Worm (Caenorhabditis elegans) whole organism, L3 larva: ENCODE results near the gene wrt-10.

Experiments
- R02D3.7 ChIP-seq: fragments of 150-350 bp; optimal IDR thresholded peaks from 2 replicates; lab custom pipeline; 2014; ENCODE audit warnings: missing biosample characterization, missing genetic modification characterization
- ZK546.5 ChIP-seq: sonication (generic microtip); optimal IDR thresholded peaks from 2 replicates; lab custom pipeline; 2017; ENCODE audit warnings: missing biosample characterization, missing genetic modification characterization
- aly-2 ChIP-seq: fragments of 150-350 bp; optimal IDR thresholded peaks from 2 replicates; lab custom pipeline; 2014; ENCODE audit warnings: missing biosample characterization, missing genetic modification characterization
- ama-1 ChIP-seq: fragments of 150-350 bp; optimal IDR thresholded peaks from 2 replicates; lab custom pipeline; 2018
- ceh-16 ChIP-seq: sonication (generic microtip); optimal IDR thresholded peaks from 2 replicates; lab custom pipeline; 2017; ENCODE audit warnings: missing biosample characterization, missing genetic modification characterization
- ceh-28 ChIP-seq: fragments of 150-350 bp; optimal IDR thresholded peaks from 2 replicates; lab custom pipeline; 2014; ENCODE audit warnings: missing biosample characterization, missing genetic modification reagents, missing genetic modification characterization
- ceh-82 ChIP-seq: fragments of 150-350 bp; optimal IDR thresholded peaks from 2 replicates; lab custom pipeline; 2014; ENCODE audit warnings: missing biosample characterization, missing genetic modification characterization
- ceh-9 ChIP-seq: sonication (generic microtip); optimal IDR thresholded peaks from 2 replicates; lab custom pipeline; 2018; ENCODE audit warnings: missing biosample characterization, missing genetic modification characterization
- daf-12 ChIP-seq: fragments of 150-350 bp; optimal IDR thresholded peaks from 2 replicates; lab custom pipeline; 2014; ENCODE audit warnings: missing biosample characterization, missing genetic modification reagents, missing genetic modification characterization
- egl-27 ChIP-seq: sonication (generic microtip); optimal IDR thresholded peaks from 4 replicates; lab custom pipeline; 2017; ENCODE audit warnings: missing biosample characterization, missing genetic modification reagents, missing genetic modification characterization
- egl-5 ChIP-seq: fragments of 150-350 bp; optimal IDR thresholded peaks from 2 replicates; lab custom pipeline; 2017; ENCODE audit warnings: missing biosample characterization, missing genetic modification reagents, missing genetic modification characterization, inconsistent platforms
- elt-1 ChIP-seq: fragments of 150-350 bp; optimal IDR thresholded peaks from 2 replicates; lab custom pipeline; 2014; ENCODE audit warnings: missing biosample characterization, missing genetic modification characterization
- elt-2 ChIP-seq: sonication (generic microtip); optimal IDR thresholded peaks from 2 replicates; lab custom pipeline; 2016; ENCODE audit warnings: missing genetic modification reagents, mild to moderate bottlenecking, missing genetic modification characterization, missing compliant biosample characterization
- elt-3 ChIP-seq, 3 experiments: fragments of 150-350 bp in 1 of 3; sonication (generic microtip) in 2 of 3; optimal IDR thresholded peaks; 2 replicates in 2 of 3; 4 replicates in 1 of 3; lab custom pipeline; 2014 to 2017; ENCODE audit warnings: missing biosample characterization in 3 of 3, missing genetic modification characterization in 3 of 3
- eor-1 ChIP-seq, 2 experiments: fragments of 150-350 bp; optimal IDR thresholded peaks; 2 replicates each; lab custom pipeline; 2014 to 2018; ENCODE audit warnings: missing biosample characterization in 2 of 2, missing genetic modification characterization in 2 of 2
- fkh-10 ChIP-seq: sonication (generic microtip); optimal IDR thresholded peaks from 2 replicates; lab custom pipeline; 2017; ENCODE audit warnings: missing biosample characterization, missing genetic modification reagents, missing genetic modification characterization
- fos-1 ChIP-seq: fragments of 150-350 bp; optimal IDR thresholded peaks from 2 replicates; lab custom pipeline; 2014; ENCODE audit warnings: missing biosample characterization, missing genetic modification characterization
- jun-1 ChIP-seq: fragments of 150-350 bp; optimal IDR thresholded peaks from 2 replicates; lab custom pipeline; 2014; ENCODE audit warnings: missing biosample characterization, missing genetic modification reagents, missing genetic modification characterization
- lin-15B ChIP-seq: fragments of 150-350 bp; optimal IDR thresholded peaks from 2 replicates; lab custom pipeline; 2014; ENCODE audit warnings: missing biosample characterization, missing genetic modification characterization
- mdl-1 ChIP-seq: fragments of 150-350 bp; optimal IDR thresholded peaks from 2 replicates; lab custom pipeline; 2014; ENCODE audit warnings: missing biosample characterization, missing genetic modification characterization
- mml-1 ChIP-seq: fragments of 150-350 bp; sonication (generic microtip); optimal IDR thresholded peaks from 3 replicates; lab custom pipeline; 2014; ENCODE audit warnings: missing biosample characterization, missing genetic modification characterization
- nfya-1 ChIP-seq: sonication (generic microtip); optimal IDR thresholded peaks from 2 replicates; lab custom pipeline; 2017; ENCODE audit warnings: missing genetic modification characterization, mild to moderate bottlenecking, missing compliant biosample characterization, antibody characterized with exemption, moderate library complexity; ENCODE audit not compliant: insufficient read depth
- nhr-11 ChIP-seq: fragments of 150-350 bp; optimal IDR thresholded peaks from 2 replicates; lab custom pipeline; 2014; ENCODE audit warnings: missing biosample characterization, missing genetic modification characterization
- nhr-12 ChIP-seq: fragments of 150-350 bp; optimal IDR thresholded peaks from 2 replicates; lab custom pipeline; 2014; ENCODE audit warnings: missing biosample characterization, missing genetic modification characterization
- nhr-23 ChIP-seq: fragments of 150-350 bp; optimal IDR thresholded peaks from 2 replicates; lab custom pipeline; 2014; ENCODE audit warnings: missing biosample characterization, missing genetic modification reagents, missing genetic modification characterization
- nhr-237 ChIP-seq: fragments of 150-350 bp; optimal IDR thresholded peaks from 2 replicates; lab custom pipeline; 2014; ENCODE audit warnings: missing biosample characterization, missing genetic modification characterization
- nhr-25 ChIP-seq: sonication (generic microtip); optimal IDR thresholded peaks from 2 replicates; lab custom pipeline; 2017; ENCODE audit warnings: missing biosample characterization, missing genetic modification characterization
- nhr-28 ChIP-seq: fragments of 150-350 bp; optimal IDR thresholded peaks from 2 replicates; lab custom pipeline; 2014; ENCODE audit warnings: missing biosample characterization, missing genetic modification characterization
- nhr-43 ChIP-seq: sonication (generic microtip); optimal IDR thresholded peaks from 2 replicates; lab custom pipeline; 2016; ENCODE audit warnings: mild to moderate bottlenecking, missing genetic modification characterization, missing compliant biosample characterization; ENCODE audit not compliant: poor library complexity, severe bottlenecking
- nhr-67 ChIP-seq: fragments of 150-350 bp; optimal IDR thresholded peaks from 2 replicates; lab custom pipeline; 2014; ENCODE audit warnings: missing biosample characterization, missing genetic modification characterization
- nhr-76 ChIP-seq: fragments of 150-350 bp; sonication (generic microtip); optimal IDR thresholded peaks from 5 replicates; lab custom pipeline; 2014; ENCODE audit warnings: missing biosample characterization, missing genetic modification characterization
- nhr-77 ChIP-seq: fragments of 150-350 bp; optimal IDR thresholded peaks from 2 replicates; lab custom pipeline; 2014; ENCODE audit warnings: missing biosample characterization, missing genetic modification characterization
- pha-4 ChIP-seq: fragments of 150-350 bp; optimal IDR thresholded peaks from 2 replicates; lab custom pipeline; 2014; ENCODE audit warnings: missing biosample characterization, missing genetic modification reagents, missing genetic modification characterization
- pqm-1 ChIP-seq: fragments of 150-350 bp; optimal IDR thresholded peaks from 2 replicates; lab custom pipeline; 2017; ENCODE audit warnings: missing biosample characterization, missing genetic modification characterization, inconsistent platforms
- sea-2 ChIP-seq: fragments of 150-350 bp; sonication (generic microtip); optimal IDR thresholded peaks from 4 replicates; lab custom pipeline; 2014; ENCODE audit warnings: missing biosample characterization, missing genetic modification reagents, missing genetic modification characterization
- skn-1 ChIP-seq: fragments of 150-350 bp; optimal IDR thresholded peaks from 2 replicates; lab custom pipeline; 2014; ENCODE audit warnings: missing biosample characterization, missing genetic modification characterization
- snpc-4 ChIP-seq: fragments of 150-350 bp; optimal IDR thresholded peaks from 2 replicates; lab custom pipeline; 2014; ENCODE audit warnings: missing biosample characterization, missing genetic modification characterization
- tbx-2 ChIP-seq: sonication (generic microtip); optimal IDR thresholded peaks from 2 replicates; lab custom pipeline; 2016; ENCODE audit warnings: mild to moderate bottlenecking, missing genetic modification characterization, missing compliant biosample characterization
- unc-39 ChIP-seq: sonication (generic microtip); optimal IDR thresholded peaks from 4 replicates; lab custom pipeline; 2017; ENCODE audit warnings: missing biosample characterization, missing genetic modification characterization
- unc-62 ChIP-seq: fragments of 150-350 bp; sonication (generic microtip); optimal IDR thresholded peaks from 4 replicates; lab custom pipeline; 2014; ENCODE audit warnings: missing biosample characterization, missing genetic modification reagents, missing genetic modification characterization
- zag-1 ChIP-seq: fragments of 150-350 bp; optimal IDR thresholded peaks from 2 replicates; lab custom pipeline; 2014; ENCODE audit warnings: missing biosample characterization, missing genetic modification characterization
- ztf-11 ChIP-seq: fragments of 150-350 bp; optimal IDR thresholded peaks from 2 replicates; lab custom pipeline; 2014; ENCODE audit warnings: missing biosample characterization, missing genetic modification characterization
- ztf-4 ChIP-seq: fragments of 150-350 bp; optimal IDR thresholded peaks from 2 replicates; lab custom pipeline; 2014; ENCODE audit warnings: missing biosample characterization, missing genetic modification characterization

wrt-10 gene

ce11 chrII:7534934-7535333, 571 bp upstream of the wrt-10 start, which contains the start of gene ZK1290.13:
Gene ZK1290.13, plus strand, starts transcription at chrII:7535006.
- TF ChIP-seq pha-4 (tag; lab: Kevin White, UChicago) (no peak), tbx-2 (no peak), nhr-76 (tag; lab: Kevin White, UChicago) (no peak), pqm-1 (tag; lab: Kevin White, UChicago) (peak; percentile 7), elt-2 (tag; lab: Kevin White, UChicago) (peak; percentile 56), daf-12 (tag; lab: Kevin White, UChicago) (no peak)

- TF ChIP-seq nhr-43 (tag; lab: Kevin White, UChicago), result peak; percentile 59
- TF ChIP-seq nfya-1 (tag; lab: Kevin White, UChicago), result no peak
- TF ChIP-seq elt-3 (tag; optimal IDR thresholded peaks at IDR 0.05; lab: Kevin White, UChicago), result peak in 1 of 3 experiments; percentile 63
- peak; percentile 52 for TF ChIP-seq nhr-23 (tag; lab: Kevin White, UChicago)
- TF ChIP-seq fos-1 (tag; lab: Kevin White, UChicago), result no peak
- no peak for TF ChIP-seq mdl-1 (tag; lab: Kevin White, UChicago)
Observed at ce11 chrII:7531478-7531877, 2.9 kb downstream of the wrt-10 start.

- TF ChIP-seq nhr-67 (tag; lab: Kevin White, UChicago), result no peak
- TF ChIP-seq ztf-4 (tag; lab: Kevin White, UChicago), result no peak
- TF ChIP-seq unc-62 (GFP tag; lab: Kevin White, UChicago), result no peak
- TF ChIP-seq zag-1 (tag; lab: Kevin White, UChicago), result no peak
- TF ChIP-seq nhr-25, result no peak
- no peak for TF ChIP-seq jun-1 (tag; lab: Kevin White, UChicago)
- TF ChIP-seq nhr-23 (tag; lab: Kevin White, UChicago), result peak; percentile 41
- TF ChIP-seq ama-1 (lab: Kevin White, UChicago), result peak; percentile 19
- TF ChIP-seq lin-15B (tag; lab: Kevin White, UChicago), result no peak
Observed at ce11 chrII:7530944-7531343, 3.4 kb downstream of the wrt-10 start, which contains the start of gene wrt-1. Gene wrt-1, plus strand, starts transcription at chrII:7530996.

ce11 chrII:7529078-7529683, 5.2 kb downstream of the wrt-10 start, which contains the start of gene ZK1290.5:
Gene ZK1290.5, plus strand, starts transcription at chrII:7529643.
- TF ChIP-seq elt-2 (tag; lab: Kevin White, UChicago), result peak; percentile 94
- no peak for TF ChIP-seq nhr-237 (tag; lab: Kevin White, UChicago)
- TF ChIP-seq ceh-9 (tag; lab: Kevin White, UChicago), result no peak
- TF ChIP-seq mml-1 (tag; lab: Kevin White, UChicago), result peak; percentile 75
- TF ChIP-seq elt-3 (tag; optimal IDR thresholded peaks at IDR 0.05; lab: Kevin White, UChicago), result peak; percentile 1 to 61 (median 49)
- TF ChIP-seq ceh-82, result no peak
- peak; percentile 51 for TF ChIP-seq egl-5
- TF ChIP-seq ceh-28, result peak; percentile 60
- TF ChIP-seq aly-2 (tag; lab: Kevin White, UChicago), result no peak
- peak; percentile 86 for TF ChIP-seq nhr-25
- TF ChIP-seq pqm-1 (tag; lab: Kevin White, UChicago), result peak; percentile 73
- no peak for TF ChIP-seq daf-12 (tag; lab: Kevin White, UChicago)
- no peak for TF ChIP-seq nhr-76 (tag; lab: Kevin White, UChicago)
- peak; percentile 35 for TF ChIP-seq ztf-4 (tag; lab: Kevin White, UChicago)
- no peak for TF ChIP-seq nhr-67 (tag; lab: Kevin White, UChicago)
- no peak for TF ChIP-seq zag-1 (tag; lab: Kevin White, UChicago)
- no peak for TF ChIP-seq ceh-16
- TF ChIP-seq snpc-4 (tag; lab: Kevin White, UChicago), result peak; percentile 35
- peak; percentile 93 for TF ChIP-seq jun-1 (tag; lab: Kevin White, UChicago)
- TF ChIP-seq ZK546.5 (tag; lab: Kevin White, UChicago), result no peak
- no peak for TF ChIP-seq eor-1 (tag; optimal IDR thresholded peaks at IDR 0.05; lab: Kevin White, UChicago)
- TF ChIP-seq egl-27, result peak; percentile 77
- peak; percentile 91 for TF ChIP-seq nhr-43 (tag; lab: Kevin White, UChicago)
- no peak for TF ChIP-seq nhr-77
- peak; percentile 62 for TF ChIP-seq tbx-2
- peak; percentile 80 for TF ChIP-seq nhr-11 (tag; lab: Kevin White, UChicago)
- no peak for TF ChIP-seq sea-2 (GFP tag; lab: Kevin White, UChicago)
- peak; percentile 20 for TF ChIP-seq elt-1 (tag; lab: Kevin White, UChicago)
- peak; percentile 60 for TF ChIP-seq fos-1 (tag; lab: Kevin White, UChicago)
- TF ChIP-seq nhr-12 (tag; lab: Kevin White, UChicago), result no peak
- TF ChIP-seq pha-4 (tag; lab: Kevin White, UChicago), result peak; percentile 84
- TF ChIP-seq R02D3.7 (tag; lab: Kevin White, UChicago), result no peak
- no peak for TF ChIP-seq unc-39
- TF ChIP-seq lin-15B (tag; lab: Kevin White, UChicago), result peak; percentile 58
- TF ChIP-seq ama-1 (lab: Kevin White, UChicago), result no peak
- no peak for TF ChIP-seq fkh-10
- peak; percentile 53 for TF ChIP-seq mdl-1 (tag; lab: Kevin White, UChicago)
- no peak for TF ChIP-seq nhr-28 (tag; lab: Kevin White, UChicago)
- peak; percentile 34 for TF ChIP-seq unc-62 (GFP tag; lab: Kevin White, UChicago)
- no peak for TF ChIP-seq ztf-11 (tag; lab: Kevin White, UChicago)
- TF ChIP-seq skn-1 (tag; lab: Kevin White, UChicago), result peak; percentile 71
- TF ChIP-seq nfya-1 (tag; lab: Kevin White, UChicago), result peak; percentile 87
